Fruit fly (Drosophila melanogaster) whole organism, embryonic: ENCODE results near the gene CG32436.

Source experiments
- Adf1 ChIP-seq: fragments of 200-800 bp; sonication (Bioruptor generic); IDR thresholded peaks from 2 replicates; pipeline ENCODE4 v1.3.6; 2022; ENCODE audit warnings: missing biosample characterization, missing genetic modification characterization
- CG11247 ChIP-seq: fragments of 200-800 bp; sonication (Bioruptor generic); IDR thresholded peaks from 2 replicates; pipeline ENCODE4 v1.3.6; 2022; ENCODE audit warnings: missing biosample characterization, missing genetic modification characterization
- CG14050 ChIP-seq: fragments of 200-800 bp; sonication (Bioruptor generic); IDR thresholded peaks from 3 replicates; pipeline ENCODE4 v1.3.6; 2022; ENCODE audit warnings: missing biosample characterization, missing genetic modification characterization
- CG14965 ChIP-seq: fragments of 200-800 bp; sonication (Bioruptor generic); optimal IDR thresholded peaks from 2 replicates; lab custom pipeline; 2016; ENCODE audit warnings: missing biosample characterization, missing genetic modification characterization, borderline replicate concordance
- CG1647 ChIP-seq: fragments of 200-800 bp; sonication (Bioruptor generic); optimal IDR thresholded peaks from 3 replicates; lab custom pipeline; 2016; ENCODE audit warnings: missing biosample characterization, missing genetic modification characterization
- CG18262 ChIP-seq: fragments of 200-800 bp; optimal IDR thresholded peaks from 3 replicates; lab custom pipeline; 2019; ENCODE audit warnings: missing biosample characterization, mild to moderate bottlenecking, missing genetic modification characterization, moderate library complexity
- CG18476 ChIP-seq: fragments of 200-800 bp; sonication (Bioruptor generic); optimal IDR thresholded peaks from 2 replicates; lab custom pipeline; 2016; ENCODE audit warnings: missing biosample characterization, mild to moderate bottlenecking, missing genetic modification characterization
- CG2889 ChIP-seq: fragments of 200-800 bp; sonication (Bioruptor generic); IDR thresholded peaks from 3 replicates; pipeline ENCODE4 v1.3.6; 2022; ENCODE audit warnings: missing biosample characterization, missing genetic modification characterization
- CG34224 ChIP-seq: fragments of 200-800 bp; sonication (Bioruptor generic); IDR thresholded peaks from 3 replicates; pipeline ENCODE4 v1.3.6; 2022; ENCODE audit warnings: missing biosample characterization, missing genetic modification characterization; ENCODE audit not compliant: partially characterized antibody
- CG34376 ChIP-seq: fragments of 200-800 bp; sonication (Bioruptor generic); optimal IDR thresholded peaks from 2 replicates; lab custom pipeline; 2018; ENCODE audit warnings: missing biosample characterization, mild to moderate bottlenecking, missing genetic modification characterization
- CG3995 ChIP-seq: fragments of 200-800 bp; sonication (Bioruptor generic); optimal IDR thresholded peaks from 3 replicates; lab custom pipeline; 2016; ENCODE audit warnings: missing biosample characterization, missing genetic modification characterization
- CG6254 ChIP-seq: fragments of 200-800 bp; sonication (Bioruptor generic); optimal IDR thresholded peaks from 3 replicates; lab custom pipeline; 2017; ENCODE audit warnings: mild to moderate bottlenecking, missing biosample characterization, missing genetic modification reagents, missing genetic modification characterization
- CG6654 ChIP-seq: fragments of 200-800 bp; sonication (Bioruptor generic); optimal IDR thresholded peaks from 2 replicates; lab custom pipeline; 2017; ENCODE audit warnings: missing biosample characterization, mild to moderate bottlenecking, missing genetic modification characterization
- CG9437 ChIP-seq: fragments of 200-800 bp; sonication (Bioruptor generic); optimal IDR thresholded peaks from 2 replicates; lab custom pipeline; 2018; ENCODE audit warnings: missing biosample characterization, mild to moderate bottlenecking, missing genetic modification characterization
- CG9876 ChIP-seq: fragments of 200-800 bp; sonication (Bioruptor generic); optimal IDR thresholded peaks from 2 replicates; lab custom pipeline; 2016; ENCODE audit warnings: missing biosample characterization, missing genetic modification characterization
- Dad ChIP-seq: fragments of 200-800 bp; sonication (Bioruptor generic); optimal IDR thresholded peaks from 3 replicates; lab custom pipeline; 2016; ENCODE audit warnings: missing biosample characterization, missing genetic modification characterization
- Dbx ChIP-seq: fragments of 200-800 bp; sonication (Bioruptor generic); IDR thresholded peaks from 3 replicates; pipeline ENCODE4 v1.3.6; 2022; ENCODE audit warnings: missing biosample characterization, missing genetic modification characterization
- Drgx ChIP-seq: fragments of 200-800 bp; sonication (Bioruptor generic); IDR thresholded peaks from 2 replicates; pipeline ENCODE4 v1.3.6; 2022; ENCODE audit warnings: missing biosample characterization, missing genetic modification characterization
- E2f1 ChIP-seq: fragments of 200-800 bp; sonication (Bioruptor generic); IDR thresholded peaks from 2 replicates; pipeline ENCODE4 v1.3.6; 2022; ENCODE audit warnings: missing biosample characterization, missing genetic modification characterization
- HmgZ ChIP-seq: fragments of 200-800 bp; sonication (Bioruptor generic); optimal IDR thresholded peaks from 2 replicates; lab custom pipeline; 2018; ENCODE audit warnings: missing biosample characterization, mild to moderate bottlenecking, missing genetic modification characterization
- Lpt ChIP-seq: fragments of >200 bp; optimal IDR thresholded peaks from 2 replicates; lab custom pipeline; 2018; ENCODE audit warnings: missing biosample characterization, missing genetic modification characterization
- MESR4 ChIP-seq: fragments of 200-800 bp; sonication (Bioruptor generic); optimal IDR thresholded peaks from 2 replicates; lab custom pipeline; 2018; ENCODE audit warnings: missing biosample characterization, mild to moderate bottlenecking, missing genetic modification characterization, moderate library complexity
- Nf-YC ChIP-seq: fragments of 200-800 bp; optimal IDR thresholded peaks from 3 replicates; lab custom pipeline; 2019; ENCODE audit warnings: missing biosample characterization, mild to moderate bottlenecking, missing genetic modification characterization, moderate library complexity
- Oaz ChIP-seq: fragments of 200-800 bp; sonication (Bioruptor generic); IDR thresholded peaks from 2 replicates; pipeline ENCODE4 v1.3.6; 2022; ENCODE audit warnings: missing biosample characterization, missing genetic modification characterization
- Opbp ChIP-seq: fragments of 200-800 bp; sonication (Bioruptor generic); IDR thresholded peaks from 3 replicates; pipeline ENCODE4 v1.3.6; 2022; ENCODE audit warnings: missing biosample characterization, missing genetic modification characterization; ENCODE audit not compliant: partially characterized antibody
- Optix ChIP-seq: fragments of 200-800 bp; sonication (Bioruptor generic); IDR thresholded peaks from 3 replicates; pipeline ENCODE4 v1.3.6; 2022; ENCODE audit warnings: missing biosample characterization, missing genetic modification characterization
- PHDP ChIP-seq: fragments of 200-800 bp; sonication (Bioruptor generic); optimal IDR thresholded peaks from 3 replicates; lab custom pipeline; 2018; ENCODE audit warnings: missing biosample characterization, mild to moderate bottlenecking, missing genetic modification characterization, moderate library complexity
- Stat92E ChIP-seq, 3 experiments: fragments of >200 bp in 2 of 3; fragments of 200-800 bp in 1 of 3; sonication (Bioruptor generic) in 1 of 3; optimal IDR thresholded peaks; 2 replicates each; lab custom pipeline; 2017 to 2019; ENCODE audit warnings: missing biosample characterization in 3 of 3, missing genetic modification characterization in 3 of 3, mild to moderate bottlenecking in 1 of 3, moderate library complexity in 1 of 3
- TFAM ChIP-seq: fragments of 200-800 bp; sonication (Bioruptor generic); optimal IDR thresholded peaks from 2 replicates; lab custom pipeline; 2017; ENCODE audit warnings: missing biosample characterization, missing genetic modification characterization, inconsistent platforms
- Tbp ChIP-seq: fragments of >200 bp; optimal IDR thresholded peaks from 2 replicates; lab custom pipeline; 2018; ENCODE audit warnings: missing biosample characterization, missing genetic modification characterization
- abd-A ChIP-seq: fragments of 200-800 bp; sonication (Bioruptor generic); optimal IDR thresholded peaks from 3 replicates; lab custom pipeline; 2019; ENCODE audit warnings: missing biosample characterization, mild to moderate bottlenecking, missing genetic modification characterization, moderate library complexity
- aop ChIP-seq: fragments of 200-800 bp; sonication (Bioruptor generic); IDR thresholded peaks from 2 replicates; pipeline ENCODE4 v1.3.6; 2022; ENCODE audit warnings: missing biosample characterization, missing genetic modification characterization
- br ChIP-seq: fragments of >200 bp; optimal IDR thresholded peaks from 2 replicates; lab custom pipeline; 2017
- bsh ChIP-seq, 2 experiments: fragments of 200-800 bp; sonication (Bioruptor generic); optimal IDR thresholded peaks; 2 replicates each; lab custom pipeline; 2017 to 2018; ENCODE audit warnings: mild to moderate bottlenecking in 2 of 2, missing biosample characterization in 2 of 2, missing genetic modification characterization in 2 of 2, moderate library complexity in 1 of 2
- cas ChIP-seq: fragments of 200-800 bp; sonication (Bioruptor generic); IDR thresholded peaks from 2 replicates; pipeline ENCODE4 v1.3.6; 2022; ENCODE audit warnings: missing biosample characterization, missing genetic modification characterization
- danr ChIP-seq: fragments of 200-800 bp; sonication (Bioruptor generic); IDR thresholded peaks from 2 replicates; pipeline ENCODE4 v1.3.6; 2022; ENCODE audit warnings: missing biosample characterization, missing genetic modification characterization
- emc ChIP-seq: fragments of 200-800 bp; sonication (Bioruptor generic); optimal IDR thresholded peaks from 2 replicates; lab custom pipeline; 2016; ENCODE audit warnings: missing biosample characterization, missing genetic modification characterization
- gem ChIP-seq: fragments of 200-800 bp; sonication (Bioruptor generic); optimal IDR thresholded peaks from 2 replicates; lab custom pipeline; 2019; ENCODE audit warnings: missing biosample characterization, mild to moderate bottlenecking, missing genetic modification characterization, moderate library complexity
- grau ChIP-seq: fragments of 200-800 bp; optimal IDR thresholded peaks from 3 replicates; lab custom pipeline; 2019; ENCODE audit warnings: missing biosample characterization, mild to moderate bottlenecking, missing genetic modification characterization, moderate library complexity
- ham ChIP-seq: fragments of 200-800 bp; sonication (Bioruptor generic); IDR thresholded peaks from 2 replicates; pipeline ENCODE4 v1.3.6; 2022; ENCODE audit warnings: missing biosample characterization, missing genetic modification characterization
- knrl ChIP-seq: fragments of 200-800 bp; sonication (Bioruptor generic); IDR thresholded peaks from 3 replicates; pipeline ENCODE4 v1.3.6; 2022; ENCODE audit warnings: missing biosample characterization, missing genetic modification characterization; ENCODE audit not compliant: partially characterized antibody
- pho ChIP-seq: fragments of 200-800 bp; sonication (Bioruptor generic); optimal IDR thresholded peaks from 2 replicates; lab custom pipeline; 2016; ENCODE audit warnings: missing biosample characterization, missing genetic modification characterization
- prd ChIP-seq, 3 experiments: fragments of >200 bp in 2 of 3; fragments of 200-800 bp in 1 of 3; sonication (Bioruptor generic) in 1 of 3; optimal IDR thresholded peaks in 2 of 3; IDR thresholded peaks in 1 of 3; 2 replicates in 2 of 3; 3 replicates in 1 of 3; pipeline versions ENCODE4 v1.3.6 to Lab custom; 2017 to 2022; ENCODE audit warnings: missing biosample characterization in 1 of 3, missing genetic modification characterization in 1 of 3
- ranshi ChIP-seq: fragments of 200-800 bp; sonication (Bioruptor generic); IDR thresholded peaks from 2 replicates; pipeline ENCODE4 v1.3.6; 2022; ENCODE audit warnings: missing biosample characterization, missing genetic modification characterization
- rib ChIP-seq: fragments of 200-800 bp; sonication (Bioruptor generic); IDR thresholded peaks from 2 replicates; pipeline ENCODE4 v1.3.6; 2022; ENCODE audit warnings: missing biosample characterization, missing genetic modification characterization
- sc ChIP-seq, 3 experiments: fragments of >200 bp in 2 of 3; fragments of 200-800 bp in 1 of 3; sonication (Bioruptor generic) in 1 of 3; optimal IDR thresholded peaks; 2 replicates in 2 of 3; 3 replicates in 1 of 3; lab custom pipeline; 2017; ENCODE audit warnings: mild to moderate bottlenecking in 1 of 3, missing biosample characterization in 1 of 3, missing genetic modification characterization in 1 of 3, missing genetic modification reagents in 1 of 3
- schlank ChIP-seq: fragments of 200-800 bp; sonication (Bioruptor generic); optimal IDR thresholded peaks from 2 replicates; lab custom pipeline; 2018; ENCODE audit warnings: missing biosample characterization, mild to moderate bottlenecking, missing genetic modification characterization
- sisA ChIP-seq: fragments of 200-800 bp; sonication (Bioruptor generic); IDR thresholded peaks from 2 replicates; pipeline ENCODE4 v1.3.6; 2022; ENCODE audit warnings: missing biosample characterization, missing genetic modification characterization
- trh ChIP-seq: fragments of 200-800 bp; sonication (Bioruptor generic); optimal IDR thresholded peaks from 2 replicates; lab custom pipeline; 2016; ENCODE audit warnings: missing biosample characterization, missing genetic modification characterization
- zen ChIP-seq: fragments of 200-800 bp; sonication (Bioruptor generic); optimal IDR thresholded peaks from 3 replicates; lab custom pipeline; 2018; ENCODE audit warnings: missing biosample characterization, mild to moderate bottlenecking, missing genetic modification characterization, moderate library complexity

Gene CG32436

dm6 chr3L:21347197-21347831 lies 3.5 kb downstream of the CG32436 start (continued):
- TF ChIP-seq Opbp (no peak), HmgZ (tag; lab: Kevin White, UChicago) (no peak), Stat92E (GFP tag; optimal IDR thresholded peaks at IDR 0.05; lab: Kevin White, UChicago) (no peak), sc (optimal IDR thresholded peaks at IDR 0.05; lab: Kevin White, UChicago) (no peak), sc (GFP tag; optimal IDR thresholded peaks at IDR 0.05; lab: Kevin White, UChicago) (peak; percentile 69), schlank (no peak), Lpt (GFP tag; lab: Kevin White, UChicago) (no peak), CG6654 (GFP tag; lab: Kevin White, UChicago) (peak; percentile 6), CG11247 (no peak), Dad (GFP tag; lab: Kevin White, UChicago) (peak; percentile 14), PHDP (tag; lab: Kevin White, UChicago) (peak; percentile 44), trh (peak; percentile 33), MESR4 (no peak), danr (GFP tag; lab: Robert Waterston, UW) (no peak), Drgx (peak; percentile 45; the same call in 1 of the 2 replicates), CG14965 (no peak), Dbx (GFP tag; lab: Robert Waterston, UW) (no peak), CG6254 (GFP tag; lab: Kevin White, UChicago) (no peak), Adf1 (no peak), gem (tag; lab: Kevin White, UChicago) (peak; percentile 32), zen (no peak), ranshi (GFP tag; lab: Robert Waterston, UW) (no peak), CG2889 (GFP tag; lab: Robert Waterston, UW) (no peak), CG18476 (GFP tag; lab: Kevin White, UChicago) (peak; percentile 28), CG18262 (tag; lab: Kevin White, UChicago) (peak; percentile 70), CG1647 (GFP tag; lab: Kevin White, UChicago) (peak; percentile 33), rib (GFP tag; lab: Robert Waterston, UW) (no peak), ham (no peak), knrl (GFP tag; lab: Robert Waterston, UW) (no peak), pho (GFP tag; lab: Kevin White, UChicago) (peak; percentile 3), aop (GFP tag; lab: Robert Waterston, UW) (no peak), br (lab: Kevin White, UChicago) (no peak), Tbp (GFP tag; lab: Kevin White, UChicago) (no peak), sisA (GFP tag; lab: Robert Waterston, UW) (peak; percentile 44; the same call in 1 of the 2 replicates), grau (tag; lab: Kevin White, UChicago) (peak; percentile 57), TFAM (no peak), bsh (GFP tag; optimal IDR thresholded peaks at IDR 0.05; lab: Kevin White, UChicago) (peak; percentile 44 to 45), CG9437 (GFP tag; lab: Kevin White, UChicago) (peak; percentile 53), CG3995 (GFP tag; lab: Kevin White, UChicago) (no peak), cas (GFP tag; lab: Robert Waterston, UW) (no peak), CG14050 (GFP tag; lab: Robert Waterston, UW) (no peak), Optix (GFP tag; lab: Robert Waterston, UW) (peak; percentile 8; the same call in 1 of the 3 replicates), abd-A (tag; lab: Kevin White, UChicago) (no peak), prd (optimal IDR thresholded peaks at IDR 0.05; lab: Kevin White, UChicago) (no peak), prd (GFP tag; IDR thresholded peaks at IDR 0.05; lab: Robert Waterston, UW) (peak; percentile 44; the same call in 1 of the 3 replicates), E2f1 (GFP tag; lab: Robert Waterston, UW) (peak; percentile 46), Oaz (GFP tag; lab: Robert Waterston, UW) (no peak), CG9876 (GFP tag; lab: Kevin White, UChicago) (no peak), CG34224 (no peak), Nf-YC (tag; lab: Kevin White, UChicago) (no peak), emc (GFP tag; lab: Kevin White, UChicago) (peak; percentile 7), CG34376 (GFP tag; lab: Kevin White, UChicago) (no peak)
